Worm (Caenorhabditis elegans) whole organism, midembryonic: ENCODE measurements around the gene gsto-1.
A peak's percentile ranks its signal among the peaks of the same experiment; 100 is the strongest.

Source experiments
- T22C8.4 ChIP-seq: fragments of 200-800 bp; sonication (Bioruptor generic); IDR thresholded peaks from 2 replicates; pipeline ENCODE4 v1.3.6; 2022; ENCODE audit warnings: missing genetic modification characterization, missing compliant biosample characterization
- cog-1 ChIP-seq: sonication (generic microtip); optimal IDR thresholded peaks from 2 replicates; lab custom pipeline; 2016; ENCODE audit warnings: missing genetic modification characterization, missing compliant biosample characterization
- flt-1 ChIP-seq: fragments of 200-800 bp; sonication (Bioruptor generic); IDR thresholded peaks from 2 replicates; pipeline ENCODE4 v1.3.6; 2022; ENCODE audit warnings: missing genetic modification characterization, missing compliant biosample characterization
- klf-2 ChIP-seq: fragments of 200-800 bp; sonication (Bioruptor generic); conservative IDR thresholded peaks from 2 replicates; pipeline ENCODE4 v1.3.6; 2022; ENCODE audit warnings: missing genetic modification reagents, missing genetic modification characterization, missing compliant biosample characterization
- med-1 ChIP-seq: sonication (generic microtip); optimal IDR thresholded peaks from 2 replicates; lab custom pipeline; 2017; ENCODE audit warnings: missing genetic modification characterization, mild to moderate bottlenecking, missing compliant biosample characterization, antibody characterized with exemption, missing genetic modification reagents; ENCODE audit not compliant: insufficient read depth
- ref-1 ChIP-seq: fragments of 200-800 bp; sonication (Bioruptor generic); conservative IDR thresholded peaks from 2 replicates; pipeline ENCODE4 v1.3.6; 2022; ENCODE audit warnings: missing genetic modification reagents, missing genetic modification characterization, missing compliant biosample characterization
- tab-1 ChIP-seq: fragments of 200-800 bp; sonication (Bioruptor generic); IDR thresholded peaks from 2 replicates; pipeline ENCODE4 v1.3.6; 2022; ENCODE audit warnings: missing genetic modification characterization, missing compliant biosample characterization
- ztf-29 ChIP-seq: fragments of 200-800 bp; sonication (Bioruptor generic); IDR thresholded peaks from 2 replicates; pipeline ENCODE4 v1.3.6; 2022; ENCODE audit warnings: missing genetic modification reagents, missing genetic modification characterization, missing compliant biosample characterization

DNA sequence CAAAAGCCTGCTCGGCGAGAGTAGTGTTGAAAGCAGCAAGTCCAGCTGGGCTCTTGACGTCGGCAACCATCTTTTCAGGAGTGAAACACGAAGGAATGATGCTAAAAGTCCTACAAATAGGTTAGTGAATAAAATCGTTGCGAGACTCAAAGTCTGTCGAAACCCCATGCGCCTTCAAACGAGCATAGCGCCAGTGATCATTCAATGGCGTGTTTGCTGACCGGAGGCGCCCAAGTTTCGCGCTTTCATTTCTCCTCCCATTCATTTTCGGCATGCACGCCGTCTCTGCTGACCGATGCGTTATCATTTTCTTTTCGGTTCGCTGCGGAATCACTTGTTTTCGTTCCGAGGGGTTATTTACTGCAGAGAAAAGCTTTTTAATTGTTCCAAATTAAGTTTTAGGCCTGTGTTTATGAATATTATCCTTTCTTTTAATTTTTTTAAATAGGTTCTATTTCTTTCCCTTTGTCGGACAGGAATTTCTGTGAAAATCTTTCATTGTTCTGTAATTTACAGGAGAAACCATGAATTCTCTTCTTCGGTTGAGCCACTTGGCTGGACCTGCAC, 26.5 kb upstream of the gsto-1 start, which contains the start of the genes eef-1B.1 and aco-2:
- TF ChIP-seq flt-1 (GFP tag; lab: Robert Waterston, UW) (no peak), ztf-29 (GFP tag; lab: Robert Waterston, UW) (no peak), cog-1 (tag; lab: Kevin White, UChicago) (peak; percentile 1), klf-2 (GFP tag; lab: Robert Waterston, UW) (no peak), tab-1 (no peak), T22C8.4 (GFP tag; lab: Robert Waterston, UW) (no peak), med-1 (GFP tag; lab: Kevin White, UChicago) (no peak), ref-1 (no peak)
